Worm (Caenorhabditis elegans) whole organism, L1 larva: ENCODE measurements around the gene tmem-17.

ENCODE experiments used
- lsy-2 ChIP-seq, 2 experiments: fragments of 150-350 bp; optimal IDR thresholded peaks; 2 replicates each; lab custom pipeline; 2014; ENCODE audit warnings: missing biosample characterization in 2 of 2, missing genetic modification characterization in 2 of 2
- pqm-1 ChIP-seq: sonication (generic microtip); optimal IDR thresholded peaks from 3 replicates; lab custom pipeline; 2017; ENCODE audit warnings: missing biosample characterization, missing genetic modification characterization
- unc-86 ChIP-seq: sonication (generic microtip); optimal IDR thresholded peaks from 2 replicates; lab custom pipeline; 2016; ENCODE audit warnings: missing genetic modification characterization, missing compliant biosample characterization
- vab-15 ChIP-seq: sonication (generic microtip); optimal IDR thresholded peaks from 2 replicates; lab custom pipeline; 2017; ENCODE audit warnings: missing genotype, mild to moderate bottlenecking, missing genetic modification characterization, missing compliant biosample characterization
- zag-1 ChIP-seq: fragments of 150-350 bp; optimal IDR thresholded peaks from 2 replicates; lab custom pipeline; 2014; ENCODE audit warnings: missing biosample characterization, missing genetic modification characterization

ce11 chrIII:7091042-7091441 lies 21.0 kb downstream of the tmem-17 start, which contains the start of gene ZK418.2:
- TF ChIP-seq vab-15 (no peak), lsy-2 (tag; optimal IDR thresholded peaks at IDR 0.05; lab: Kevin White, UChicago) (no peak), zag-1 (no peak), pqm-1 (no peak), unc-86 (no peak)
